Fruit fly (Drosophila melanogaster) whole organism, wandering third instar larva: ENCODE results near the gene Cht11.

Source experiments
- brk ChIP-seq: fragments of 200-800 bp; sonication (Bioruptor generic); optimal IDR thresholded peaks from 2 replicates; lab custom pipeline; 2016; ENCODE audit warnings: missing biosample characterization, mild to moderate bottlenecking, missing genetic modification characterization
- foxo ChIP-seq, 2 experiments: fragments of 200-800 bp; sonication (Bioruptor generic); optimal IDR thresholded peaks; 2 replicates in 1 of 2; 3 replicates in 1 of 2; lab custom pipeline; 2016 to 2017; ENCODE audit warnings: missing biosample characterization in 2 of 2, missing genetic modification characterization in 2 of 2
- h ChIP-seq: fragments of 200-800 bp; sonication (Bioruptor generic); optimal IDR thresholded peaks from 3 replicates; lab custom pipeline; 2016; ENCODE audit warnings: missing biosample characterization, mild to moderate bottlenecking, missing genetic modification characterization
- lola ChIP-seq: fragments of >200 bp; optimal IDR thresholded peaks from 2 replicates; lab custom pipeline; 2017; ENCODE audit warnings: missing biosample characterization, missing genetic modification characterization
- pan ChIP-seq: fragments of >200 bp; optimal IDR thresholded peaks from 2 replicates; lab custom pipeline; 2017
- psq ChIP-seq: fragments of 200-800 bp; sonication (Bioruptor generic); optimal IDR thresholded peaks from 3 replicates; lab custom pipeline; 2017; ENCODE audit warnings: missing biosample characterization, mild to moderate bottlenecking, missing genetic modification characterization, moderate library complexity

- TF ChIP-seq brk (no peak), lola (no peak), psq (GFP tag; lab: Kevin White, UChicago) (peak; percentile 69), foxo (GFP tag; optimal IDR thresholded peaks at IDR 0.05; lab: Kevin White, UChicago) (peak in 1 of 2 experiments; percentile 82), pan (lab: Kevin White, UChicago) (no peak), h (peak; percentile 69)
Measured at dm6 chrX:6843841-6844440, 5.4 kb downstream of the Cht11 start, which contains the start of the genes CG14435 and Tmf.
